Worm (Caenorhabditis elegans) whole organism, late embryonic: Measurements from ENCODE around the gene pqn-78.
A peak's percentile ranks its signal among the peaks of the same experiment; 100 is the strongest.
"Not testable (repeated sequence)": the region's sequence is repeated elsewhere in the genome, so short reads cannot be mapped to it uniquely, and the experiment has no call there.

ENCODE experiments used
- C38D4.7 ChIP-seq: fragments of 200-800 bp; sonication (Bioruptor generic); optimal IDR thresholded peaks from 2 replicates; lab custom pipeline; 2018; ENCODE audit warnings: mild to moderate bottlenecking, missing genetic modification characterization, moderate library complexity, missing compliant biosample characterization
- F13H6.1 ChIP-seq: sonication (generic microtip); optimal IDR thresholded peaks from 2 replicates; lab custom pipeline; 2016; ENCODE audit warnings: missing genetic modification characterization, missing compliant biosample characterization
- T23F11.4 ChIP-seq: fragments of 200-800 bp; sonication (Bioruptor generic); optimal IDR thresholded peaks from 2 replicates; lab custom pipeline; 2018; ENCODE audit warnings: mild to moderate bottlenecking, missing genetic modification characterization, missing compliant biosample characterization
- ama-1 ChIP-seq: fragments of 150-350 bp; optimal IDR thresholded peaks from 2 replicates; lab custom pipeline; 2014
- ceh-14 ChIP-seq: sonication (generic microtip); optimal IDR thresholded peaks from 2 replicates; lab custom pipeline; 2016; ENCODE audit warnings: missing genotype, missing genetic modification characterization, missing compliant biosample characterization
- ceh-18 ChIP-seq: sonication (generic microtip); optimal IDR thresholded peaks from 2 replicates; lab custom pipeline; 2016; ENCODE audit warnings: missing genetic modification characterization, missing compliant biosample characterization
- ceh-48 ChIP-seq: sonication (generic microtip); optimal IDR thresholded peaks from 2 replicates; lab custom pipeline; 2016; ENCODE audit warnings: missing genetic modification characterization, inconsistent platforms, missing compliant biosample characterization
- ceh-6 ChIP-seq: fragments of 200-800 bp; sonication (Bioruptor generic); optimal IDR thresholded peaks from 2 replicates; lab custom pipeline; 2018; ENCODE audit warnings: mild to moderate bottlenecking, missing genetic modification characterization, missing compliant biosample characterization
- elt-2 ChIP-seq: sonication (generic microtip); optimal IDR thresholded peaks from 2 replicates; lab custom pipeline; 2016; ENCODE audit warnings: missing genetic modification reagents, missing genetic modification characterization, missing compliant biosample characterization
- fax-1 ChIP-seq: sonication (generic microtip); optimal IDR thresholded peaks from 2 replicates; lab custom pipeline; 2016; ENCODE audit warnings: missing genotype, missing genetic modification characterization, missing compliant biosample characterization
- hlh-13 ChIP-seq: fragments of 200-800 bp; sonication (Bioruptor generic); optimal IDR thresholded peaks from 2 replicates; lab custom pipeline; 2018; ENCODE audit warnings: mild to moderate bottlenecking, missing genetic modification characterization, missing compliant biosample characterization
- hlh-30 ChIP-seq: sonication (generic microtip); optimal IDR thresholded peaks from 2 replicates; lab custom pipeline; 2017; ENCODE audit warnings: antibody characterized with exemption, missing genetic modification characterization, missing compliant biosample characterization; ENCODE audit not compliant: insufficient read depth
- hlh-8 ChIP-seq: sonication (generic microtip); optimal IDR thresholded peaks from 2 replicates; lab custom pipeline; 2016; ENCODE audit warnings: missing genotype, missing genetic modification characterization, missing compliant biosample characterization
- madf-2 ChIP-seq: sonication (generic microtip); optimal IDR thresholded peaks from 2 replicates; lab custom pipeline; 2017; ENCODE audit warnings: missing genetic modification characterization, missing compliant biosample characterization
- nfya-1 ChIP-seq: sonication (generic microtip); optimal IDR thresholded peaks from 2 replicates; lab custom pipeline; 2017; ENCODE audit warnings: missing genetic modification characterization, mild to moderate bottlenecking, missing compliant biosample characterization, antibody characterized with exemption, moderate library complexity
- odd-2 ChIP-seq: sonication (generic microtip); optimal IDR thresholded peaks from 2 replicates; lab custom pipeline; 2017; ENCODE audit warnings: antibody characterized with exemption, mild to moderate bottlenecking, missing genetic modification characterization, missing compliant biosample characterization
- pag-3 ChIP-seq: sonication (generic microtip); optimal IDR thresholded peaks from 2 replicates; lab custom pipeline; 2016; ENCODE audit warnings: missing compliant biosample characterization, missing genetic modification characterization, borderline replicate concordance
- pat-9 ChIP-seq: fragments of 200-800 bp; sonication (Bioruptor generic); optimal IDR thresholded peaks from 2 replicates; lab custom pipeline; 2018; ENCODE audit warnings: mild to moderate bottlenecking, missing genetic modification characterization, moderate library complexity, missing compliant biosample characterization
- pha-2 ChIP-seq: sonication (generic microtip); optimal IDR thresholded peaks from 2 replicates; lab custom pipeline; 2017; ENCODE audit warnings: mild to moderate bottlenecking, missing genetic modification characterization, missing compliant biosample characterization
- sox-4 ChIP-seq: sonication (generic microtip); optimal IDR thresholded peaks from 2 replicates; lab custom pipeline; 2017; ENCODE audit warnings: mild to moderate bottlenecking, missing genetic modification characterization, inconsistent platforms, missing compliant biosample characterization
- unc-3 ChIP-seq, 2 experiments: fragments of 200-800 bp in 1 of 2; sonication (Bioruptor generic) in 1 of 2; sonication (generic microtip) in 1 of 2; conservative IDR thresholded peaks in 1 of 2; optimal IDR thresholded peaks in 1 of 2; 2 replicates each; pipeline versions ENCODE4 v1.3.6 to Lab custom; 2016 to 2022; ENCODE audit warnings: missing compliant biosample characterization in 2 of 2, missing genetic modification characterization in 2 of 2, missing genetic modification reagents in 1 of 2
- unc-42 ChIP-seq: sonication (generic microtip); optimal IDR thresholded peaks from 2 replicates; lab custom pipeline; 2016; ENCODE audit warnings: missing genotype, missing genetic modification characterization, missing compliant biosample characterization
- unc-55 ChIP-seq: sonication (generic microtip); optimal IDR thresholded peaks from 2 replicates; lab custom pipeline; 2017; ENCODE audit warnings: missing biosample characterization, missing genetic modification reagents, missing genetic modification characterization
- unc-86 ChIP-seq: sonication (generic microtip); optimal IDR thresholded peaks from 2 replicates; lab custom pipeline; 2016; ENCODE audit warnings: missing genetic modification characterization, missing compliant biosample characterization

The pqn-78 gene

DNA sequence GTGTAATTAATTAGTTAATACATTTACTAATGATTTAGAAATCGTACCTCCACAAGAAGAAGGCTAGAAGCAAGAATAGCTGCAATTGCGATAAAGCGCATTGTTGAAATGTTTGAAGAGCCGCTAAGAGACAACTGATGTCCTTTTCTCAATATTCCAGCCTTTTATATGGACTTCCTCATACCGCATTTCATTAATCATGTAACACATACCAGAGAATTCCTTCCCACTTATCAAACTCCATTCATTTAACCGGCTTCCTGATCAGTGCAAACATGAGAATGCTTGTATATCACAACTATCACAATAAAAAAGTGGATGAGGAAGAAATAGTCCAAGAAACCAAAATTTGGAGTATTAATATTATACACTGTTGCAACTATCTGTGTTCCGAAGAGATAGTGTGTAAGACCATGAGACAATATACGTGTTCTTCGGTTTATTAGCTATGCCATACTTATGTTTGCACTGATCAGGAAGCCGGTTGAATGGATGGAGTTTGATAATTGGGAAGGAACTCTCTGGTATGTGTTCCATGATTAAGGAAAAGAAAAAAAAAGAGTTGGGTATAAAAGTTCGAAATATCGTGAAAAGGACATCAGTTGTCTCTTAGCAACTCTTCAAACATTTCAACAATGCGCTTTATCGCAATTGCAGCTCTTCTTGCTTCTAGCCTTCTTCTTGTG is at the start of gene pqn-78, which contains the start of gene pqn-79:
Gene pqn-78 (minus strand): TSS at position 101 of the 686 bp plus-strand sequence.
Gene pqn-79 (plus strand): TSS at position 636 of the 686 bp plus-strand sequence.
- TF ChIP-seq ama-1 (lab: Kevin White, UChicago); nfya-1; pat-9 (tag; lab: Kevin White, UChicago): not testable (repeated sequence)

DNA sequence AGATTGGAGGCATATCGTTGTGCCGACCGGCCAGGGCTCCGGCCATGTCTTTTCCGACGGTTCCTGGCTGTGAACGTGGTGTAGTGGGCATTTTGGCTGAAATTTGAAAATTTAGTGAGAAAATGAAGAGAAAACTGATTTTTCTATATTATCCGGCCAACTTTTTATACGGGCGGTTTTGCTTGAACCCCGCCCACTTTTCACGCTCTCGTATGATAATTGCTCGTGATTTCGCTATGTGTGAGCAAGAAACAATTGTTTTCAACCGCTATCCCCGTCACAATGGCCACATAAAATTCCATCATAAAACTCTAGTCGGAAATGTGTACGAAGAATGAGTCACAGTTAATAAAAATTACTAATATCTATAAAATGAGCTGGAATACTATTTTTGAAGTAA is 46.9 kb upstream of the pqn-78 start, which contains the start of gene Y105C5A.12:
Gene Y105C5A.12 (minus strand): TSS at position 101 of the 400 bp plus-strand sequence.
- TF ChIP-seq fax-1, madf-2, pag-3 (tag; lab: Kevin White, UChicago): not testable (repeated sequence)

DNA sequence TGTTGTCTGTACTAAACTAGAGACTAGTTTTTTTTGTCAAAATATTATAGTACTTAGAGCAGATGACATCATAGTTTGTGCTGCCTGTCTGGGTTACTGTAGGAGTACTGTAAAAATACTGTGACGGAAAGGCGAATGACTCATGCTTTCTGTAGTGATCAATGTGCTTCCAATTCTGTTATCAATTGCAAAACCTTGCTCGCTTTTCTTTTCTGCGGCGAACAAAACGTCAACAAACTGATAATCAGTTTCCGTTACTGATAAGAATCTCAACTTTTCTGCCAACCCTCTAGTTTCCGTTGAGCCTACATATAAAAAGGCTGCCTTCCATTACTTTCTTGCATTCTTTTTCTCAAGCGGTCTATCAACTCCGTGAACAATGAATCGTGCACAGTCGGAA is 46.0 kb upstream of the pqn-78 start, which contains the start of gene Y105C5A.13:
Gene Y105C5A.13 (plus strand): TSS at position 380 of the 400 bp plus-strand sequence.
- TF ChIP-seq sox-4 (tag; lab: Kevin White, UChicago) (no peak), ceh-48 (tag; lab: Kevin White, UChicago) (no peak), T23F11.4 (GFP tag; lab: Kevin White, UChicago) (no peak), elt-2 (tag; lab: Kevin White, UChicago) (peak; percentile 78), ceh-6 (GFP tag; lab: Kevin White, UChicago) (no peak)

DNA sequence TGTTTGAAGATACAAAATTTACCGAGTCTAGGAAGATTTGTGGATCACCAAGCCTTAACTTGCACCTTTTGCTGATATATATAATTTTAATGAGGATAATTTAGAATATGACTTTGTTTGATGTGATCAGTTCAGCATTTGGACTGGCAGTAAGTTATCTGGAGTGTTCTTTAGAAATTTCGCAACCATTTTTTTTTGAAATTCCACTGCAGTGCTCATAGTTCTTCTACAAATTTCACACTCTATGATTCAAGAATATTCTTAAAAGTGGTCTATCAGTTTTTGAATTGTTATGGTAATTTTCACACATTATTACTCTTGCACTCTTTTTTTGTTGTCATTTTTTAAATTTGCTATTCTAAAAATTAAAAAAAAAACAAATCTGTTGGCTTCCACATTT is 44.4 kb upstream of the pqn-78 start:
- TF ChIP-seq pat-9 (tag; lab: Kevin White, UChicago) (no peak), pag-3 (tag; lab: Kevin White, UChicago) (no peak), odd-2 (tag; lab: Kevin White, UChicago) (no peak), madf-2 (tag; lab: Kevin White, UChicago) (no peak), elt-2 (tag; lab: Kevin White, UChicago) (no peak), unc-55 (GFP tag; lab: Kevin White, UChicago) (no peak), hlh-8 (tag; lab: Kevin White, UChicago) (no peak), ceh-14 (tag; lab: Kevin White, UChicago) (no peak)

DNA sequence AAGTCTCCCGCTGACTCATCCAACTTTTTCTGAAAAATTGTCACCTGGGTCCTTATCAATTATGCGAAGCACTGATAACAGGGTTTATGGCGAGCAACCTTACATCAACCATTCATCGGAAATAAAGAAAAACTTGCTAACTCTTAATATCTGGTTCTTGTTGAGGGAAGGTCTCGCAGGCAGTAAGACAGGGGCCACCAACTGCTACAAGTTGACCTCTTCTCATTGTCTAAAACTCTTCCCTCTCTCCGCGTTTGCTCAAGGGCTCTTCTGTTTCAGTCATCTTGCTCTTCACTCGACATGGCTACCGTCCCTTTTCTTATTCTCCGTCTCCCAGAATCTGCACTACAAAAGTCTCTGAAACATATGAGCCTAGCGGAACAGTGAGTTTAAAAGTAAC is 40.6 kb upstream of the pqn-78 start, which contains the start of gene Y105C5A.10:
Gene Y105C5A.10 (plus strand): TSS at position 301 of the 400 bp plus-strand sequence.
- not testable (repeated sequence) for TF ChIP-seq F13H6.1 (tag; lab: Kevin White, UChicago); unc-86 (tag; lab: Kevin White, UChicago); ceh-6 (GFP tag; lab: Kevin White, UChicago)

DNA sequence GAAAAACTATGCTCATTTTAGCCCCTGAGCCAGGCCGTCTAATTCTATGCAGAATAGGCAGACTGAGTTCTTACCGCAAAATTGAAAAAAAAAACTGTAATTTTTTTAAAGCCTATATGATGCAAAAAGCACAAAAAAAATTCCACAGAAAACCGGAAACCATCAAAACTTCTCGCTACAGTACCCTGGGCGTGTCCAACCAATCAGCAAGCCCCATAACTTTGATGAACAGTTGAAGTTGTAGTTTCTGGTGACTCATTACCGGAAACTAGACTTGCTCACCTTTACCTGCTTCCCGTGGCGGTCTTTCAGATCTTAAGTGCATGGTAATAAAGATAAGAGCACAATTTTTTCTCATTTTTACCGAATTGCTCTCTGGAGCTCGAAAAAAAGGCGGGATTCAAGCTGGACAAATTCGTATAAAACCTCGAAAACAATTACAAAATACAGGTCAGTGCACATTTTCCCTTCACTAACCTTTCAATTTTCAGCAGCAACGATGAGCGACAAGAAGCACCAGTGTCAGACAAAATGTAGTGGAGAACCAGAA is 39.5 kb upstream of the pqn-78 start, which contains the start of gene Y105C5A.1274:
Gene Y105C5A.1274 (plus strand): TSS at position 500 of the 550 bp plus-strand sequence.
- peak; percentile 9 for TF ChIP-seq nfya-1
- TF ChIP-seq, all 69 proteins: peak for 1; not testable (repeated sequence) for 68

DNA sequence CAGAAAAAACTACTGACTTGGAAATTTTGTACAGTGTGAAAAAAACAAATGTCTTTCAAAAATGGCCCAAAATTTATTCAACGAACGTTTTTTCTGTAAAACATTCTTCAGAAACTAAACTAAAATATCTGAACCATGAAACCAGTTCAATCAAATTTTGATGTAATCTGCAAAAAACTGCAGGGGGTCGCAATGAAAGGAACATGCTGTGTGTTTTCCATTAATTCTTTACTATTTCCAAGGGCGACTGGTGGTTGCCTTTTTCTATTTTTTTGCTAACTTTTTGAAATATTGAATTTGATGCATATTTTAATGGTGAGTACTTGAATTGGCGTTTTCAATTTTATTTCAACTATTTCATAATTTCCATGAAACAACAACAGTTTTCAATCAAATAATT is 36.4 kb upstream of the pqn-78 start, which contains the start of gene Y105C5A.9:
Gene Y105C5A.9 (plus strand): TSS at position 301 of the 400 bp plus-strand sequence.
- TF ChIP-seq fax-1 (tag; lab: Kevin White, UChicago) = no peak
- no peak for TF ChIP-seq ama-1 (lab: Kevin White, UChicago)
- no peak for TF ChIP-seq unc-86 (tag; lab: Kevin White, UChicago)
- no peak for TF ChIP-seq ceh-18
- TF ChIP-seq hlh-30 (tag; lab: Kevin White, UChicago) = no peak
- TF ChIP-seq hlh-13 (GFP tag; lab: Kevin White, UChicago) = no peak
- no peak for TF ChIP-seq unc-42 (tag; lab: Kevin White, UChicago)
- TF ChIP-seq ceh-6 (GFP tag; lab: Kevin White, UChicago) = no peak
- no peak for TF ChIP-seq C38D4.7 (GFP tag; lab: Kevin White, UChicago)
- TF ChIP-seq pha-2 (tag; lab: Kevin White, UChicago) = no peak
- no peak for TF ChIP-seq unc-3 (GFP tag; conservative IDR thresholded peaks at IDR 0.05; lab: Robert Waterston, UW)
- TF ChIP-seq unc-3 (tag; optimal IDR thresholded peaks at IDR 0.05; lab: Kevin White, UChicago) = no peak
- TF ChIP-seq, all 69 proteins: peak for 0
